Fruit fly (Drosophila melanogaster): Measurements from ENCODE around the gene Ctl2.

- TF ChIP-seq fru (GFP tag; optimal IDR thresholded peaks at IDR 0.05) (peak; percentile 50), jim (GFP tag; optimal IDR thresholded peaks at IDR 0.05) (no peak), pan (optimal IDR thresholded peaks at IDR 0.05) (no peak), GATAd (GFP tag; optimal IDR thresholded peaks at IDR 0.05) (no peak), tai (GFP tag; optimal IDR thresholded peaks at IDR 0.05) (no peak), Dfd (GFP tag; optimal IDR thresholded peaks at IDR 0.05) (no peak), psq (GFP tag; optimal IDR thresholded peaks at IDR 0.05) (peak; percentile 61), Myc (optimal IDR thresholded peaks at IDR 0.05) (peak; percentile 45)
Measured at dm6 chr3R:29153197-29153644, 30.1 kb downstream of the Ctl2 start, which contains the start of the genes Slbp and Rpn2.
